Worm (Caenorhabditis elegans) whole organism, L3 larva: Measurements from ENCODE around the gene toca-2.

ENCODE experiments used
- ZK546.5 ChIP-seq: sonication (generic microtip); optimal IDR thresholded peaks from 2 replicates; lab custom pipeline; 2017; ENCODE audit warnings: missing biosample characterization, missing genetic modification characterization
- ama-1 ChIP-seq: fragments of 150-350 bp; optimal IDR thresholded peaks from 2 replicates; lab custom pipeline; 2018
- ceh-16 ChIP-seq: sonication (generic microtip); optimal IDR thresholded peaks from 2 replicates; lab custom pipeline; 2017; ENCODE audit warnings: missing biosample characterization, missing genetic modification characterization
- ceh-28 ChIP-seq: fragments of 150-350 bp; optimal IDR thresholded peaks from 2 replicates; lab custom pipeline; 2014; ENCODE audit warnings: missing biosample characterization, missing genetic modification reagents, missing genetic modification characterization
- ceh-82 ChIP-seq: fragments of 150-350 bp; optimal IDR thresholded peaks from 2 replicates; lab custom pipeline; 2014; ENCODE audit warnings: missing biosample characterization, missing genetic modification characterization
- ceh-9 ChIP-seq: sonication (generic microtip); optimal IDR thresholded peaks from 2 replicates; lab custom pipeline; 2018; ENCODE audit warnings: missing biosample characterization, missing genetic modification characterization
- daf-12 ChIP-seq: fragments of 150-350 bp; optimal IDR thresholded peaks from 2 replicates; lab custom pipeline; 2014; ENCODE audit warnings: missing biosample characterization, missing genetic modification reagents, missing genetic modification characterization
- egl-5 ChIP-seq: fragments of 150-350 bp; optimal IDR thresholded peaks from 2 replicates; lab custom pipeline; 2017; ENCODE audit warnings: missing biosample characterization, missing genetic modification reagents, missing genetic modification characterization, inconsistent platforms
- elt-3 ChIP-seq, 3 experiments: fragments of 150-350 bp in 1 of 3; sonication (generic microtip) in 2 of 3; optimal IDR thresholded peaks; 2 replicates in 2 of 3; 4 replicates in 1 of 3; lab custom pipeline; 2014 to 2017; ENCODE audit warnings: missing biosample characterization in 3 of 3, missing genetic modification characterization in 3 of 3
- fkh-2 ChIP-seq: fragments of 150-350 bp; optimal IDR thresholded peaks from 2 replicates; lab custom pipeline; 2014; ENCODE audit warnings: missing biosample characterization, missing genetic modification reagents, missing genetic modification characterization
- fos-1 ChIP-seq: fragments of 150-350 bp; optimal IDR thresholded peaks from 2 replicates; lab custom pipeline; 2014; ENCODE audit warnings: missing biosample characterization, missing genetic modification characterization
- hmg-11 ChIP-seq: sonication (generic microtip); optimal IDR thresholded peaks from 2 replicates; lab custom pipeline; 2016; ENCODE audit warnings: missing genetic modification characterization, missing compliant biosample characterization
- jun-1 ChIP-seq: fragments of 150-350 bp; optimal IDR thresholded peaks from 2 replicates; lab custom pipeline; 2014; ENCODE audit warnings: missing biosample characterization, missing genetic modification reagents, missing genetic modification characterization
- lin-39 ChIP-seq: fragments of 150-350 bp; optimal IDR thresholded peaks from 2 replicates; lab custom pipeline; 2018; ENCODE audit warnings: missing biosample characterization, missing genetic modification reagents, missing genetic modification characterization
- lsy-12 ChIP-seq: sonication (generic microtip); optimal IDR thresholded peaks from 2 replicates; lab custom pipeline; 2016; ENCODE audit warnings: mild to moderate bottlenecking, missing genetic modification characterization, missing compliant biosample characterization
- mdl-1 ChIP-seq: fragments of 150-350 bp; optimal IDR thresholded peaks from 2 replicates; lab custom pipeline; 2014; ENCODE audit warnings: missing biosample characterization, missing genetic modification characterization
- nfya-1 ChIP-seq: sonication (generic microtip); optimal IDR thresholded peaks from 2 replicates; lab custom pipeline; 2017; ENCODE audit warnings: missing genetic modification characterization, mild to moderate bottlenecking, missing compliant biosample characterization, antibody characterized with exemption, moderate library complexity; ENCODE audit not compliant: insufficient read depth
- nhr-12 ChIP-seq: fragments of 150-350 bp; optimal IDR thresholded peaks from 2 replicates; lab custom pipeline; 2014; ENCODE audit warnings: missing biosample characterization, missing genetic modification characterization
- nhr-23 ChIP-seq: fragments of 150-350 bp; optimal IDR thresholded peaks from 2 replicates; lab custom pipeline; 2014; ENCODE audit warnings: missing biosample characterization, missing genetic modification reagents, missing genetic modification characterization
- nhr-237 ChIP-seq: fragments of 150-350 bp; optimal IDR thresholded peaks from 2 replicates; lab custom pipeline; 2014; ENCODE audit warnings: missing biosample characterization, missing genetic modification characterization
- nhr-25 ChIP-seq: sonication (generic microtip); optimal IDR thresholded peaks from 2 replicates; lab custom pipeline; 2017; ENCODE audit warnings: missing biosample characterization, missing genetic modification characterization
- nhr-43 ChIP-seq: sonication (generic microtip); optimal IDR thresholded peaks from 2 replicates; lab custom pipeline; 2016; ENCODE audit warnings: mild to moderate bottlenecking, missing genetic modification characterization, missing compliant biosample characterization; ENCODE audit not compliant: poor library complexity, severe bottlenecking
- nhr-76 ChIP-seq: fragments of 150-350 bp; sonication (generic microtip); optimal IDR thresholded peaks from 5 replicates; lab custom pipeline; 2014; ENCODE audit warnings: missing biosample characterization, missing genetic modification characterization
- nhr-77 ChIP-seq: fragments of 150-350 bp; optimal IDR thresholded peaks from 2 replicates; lab custom pipeline; 2014; ENCODE audit warnings: missing biosample characterization, missing genetic modification characterization
- pha-4 ChIP-seq: fragments of 150-350 bp; optimal IDR thresholded peaks from 2 replicates; lab custom pipeline; 2014; ENCODE audit warnings: missing biosample characterization, missing genetic modification reagents, missing genetic modification characterization
- pqm-1 ChIP-seq: fragments of 150-350 bp; optimal IDR thresholded peaks from 2 replicates; lab custom pipeline; 2017; ENCODE audit warnings: missing biosample characterization, missing genetic modification characterization, inconsistent platforms
- sea-2 ChIP-seq: fragments of 150-350 bp; sonication (generic microtip); optimal IDR thresholded peaks from 4 replicates; lab custom pipeline; 2014; ENCODE audit warnings: missing biosample characterization, missing genetic modification reagents, missing genetic modification characterization
- snpc-4 ChIP-seq: fragments of 150-350 bp; optimal IDR thresholded peaks from 2 replicates; lab custom pipeline; 2014; ENCODE audit warnings: missing biosample characterization, missing genetic modification characterization
- tbx-2 ChIP-seq: sonication (generic microtip); optimal IDR thresholded peaks from 2 replicates; lab custom pipeline; 2016; ENCODE audit warnings: mild to moderate bottlenecking, missing genetic modification characterization, missing compliant biosample characterization
- unc-62 ChIP-seq: fragments of 150-350 bp; sonication (generic microtip); optimal IDR thresholded peaks from 4 replicates; lab custom pipeline; 2014; ENCODE audit warnings: missing biosample characterization, missing genetic modification reagents, missing genetic modification characterization
- ztf-11 ChIP-seq: fragments of 150-350 bp; optimal IDR thresholded peaks from 2 replicates; lab custom pipeline; 2014; ENCODE audit warnings: missing biosample characterization, missing genetic modification characterization

The toca-2 gene

ce11 chrIII:13720190-13720741 lies 35.4 kb upstream of the toca-2 start:
- TF ChIP-seq tbx-2 = peak; percentile 16
- TF ChIP-seq snpc-4 (tag; lab: Kevin White, UChicago) = no peak
- TF ChIP-seq nhr-23 (tag; lab: Kevin White, UChicago) = peak; percentile 63

- TF ChIP-seq hmg-11 (tag; lab: Kevin White, UChicago) (peak; percentile 53), lsy-12 (tag; lab: Kevin White, UChicago) (peak; percentile 60), ztf-11 (tag; lab: Kevin White, UChicago) (no peak), ceh-82 (tag; lab: Kevin White, UChicago) (no peak), ama-1 (lab: Kevin White, UChicago) (peak; percentile 38), lin-39 (peak; percentile 74), nhr-25 (tag; lab: Kevin White, UChicago) (peak; percentile 52), nhr-23 (tag; lab: Kevin White, UChicago) (peak; percentile 84), fos-1 (tag; lab: Kevin White, UChicago) (no peak), elt-3 (tag; optimal IDR thresholded peaks at IDR 0.05; lab: Kevin White, UChicago) (no peak), tbx-2 (no peak), nfya-1 (peak; percentile 11), pha-4 (tag; lab: Kevin White, UChicago) (peak; percentile 19)
These were observed 34.6 kb upstream of the toca-2 start for ce11 chrIII:13721066-13721465.

- no peak for TF ChIP-seq egl-5 (tag; lab: Kevin White, UChicago)
- TF ChIP-seq pha-4 (tag; lab: Kevin White, UChicago) = peak; percentile 0
- TF ChIP-seq, all 47 proteins: peak for 1
These were observed 33.8 kb upstream of the toca-2 start for ce11 chrIII:13721944-13722343.

ce11 chrIII:13722387-13723122 lies 33.1 kb upstream of the toca-2 start:
- peak; percentile 46 for TF ChIP-seq ama-1 (lab: Kevin White, UChicago)
- TF ChIP-seq nhr-23 (tag; lab: Kevin White, UChicago) = no peak

- TF ChIP-seq nhr-23 (tag; lab: Kevin White, UChicago) = peak; percentile 64
- peak; percentile 26 for TF ChIP-seq lsy-12 (tag; lab: Kevin White, UChicago)
- no peak for TF ChIP-seq ceh-82 (tag; lab: Kevin White, UChicago)
- TF ChIP-seq fkh-2 (tag; lab: Kevin White, UChicago) = no peak
- TF ChIP-seq nhr-77 (tag; lab: Kevin White, UChicago) = no peak
- TF ChIP-seq nhr-76 (tag; lab: Kevin White, UChicago) = no peak
- no peak for TF ChIP-seq hmg-11 (tag; lab: Kevin White, UChicago)
- no peak for TF ChIP-seq daf-12 (tag; lab: Kevin White, UChicago)
- TF ChIP-seq ZK546.5 (tag; lab: Kevin White, UChicago) = no peak
- no peak for TF ChIP-seq unc-62 (GFP tag; lab: Kevin White, UChicago)
- peak; percentile 32 for TF ChIP-seq nhr-43 (tag; lab: Kevin White, UChicago)
- TF ChIP-seq pha-4 (tag; lab: Kevin White, UChicago) = no peak
- TF ChIP-seq ama-1 (lab: Kevin White, UChicago) = peak; percentile 22
- no peak for TF ChIP-seq lin-39
- TF ChIP-seq ceh-9 = no peak
- no peak for TF ChIP-seq elt-3 (tag; optimal IDR thresholded peaks at IDR 0.05; lab: Kevin White, UChicago)
- no peak for TF ChIP-seq nhr-237 (tag; lab: Kevin White, UChicago)
- no peak for TF ChIP-seq egl-5 (tag; lab: Kevin White, UChicago)
- no peak for TF ChIP-seq jun-1
These were observed 31.4 kb upstream of the toca-2 start for ce11 chrIII:13724018-13724892.

- TF ChIP-seq nhr-43 (tag; lab: Kevin White, UChicago) (no peak), nfya-1 (no peak), ceh-28 (tag; lab: Kevin White, UChicago) (no peak), hmg-11 (tag; lab: Kevin White, UChicago) (no peak), ceh-82 (tag; lab: Kevin White, UChicago) (no peak), ceh-16 (tag; lab: Kevin White, UChicago) (no peak), sea-2 (GFP tag; lab: Kevin White, UChicago) (no peak), fkh-2 (tag; lab: Kevin White, UChicago) (no peak), daf-12 (tag; lab: Kevin White, UChicago) (no peak), nhr-77 (tag; lab: Kevin White, UChicago) (no peak), nhr-12 (no peak), pqm-1 (tag; lab: Kevin White, UChicago) (no peak), egl-5 (tag; lab: Kevin White, UChicago) (no peak), ceh-9 (no peak), pha-4 (tag; lab: Kevin White, UChicago) (no peak), mdl-1 (tag; lab: Kevin White, UChicago) (no peak), ztf-11 (tag; lab: Kevin White, UChicago) (no peak)
- TF ChIP-seq, all 47 proteins: peak for 0
These were observed 25.9 kb upstream of the toca-2 start for ce11 chrIII:13729760-13730159.
